Fruit fly (Drosophila melanogaster): ENCODE results near the gene PIP4K.

DNA sequence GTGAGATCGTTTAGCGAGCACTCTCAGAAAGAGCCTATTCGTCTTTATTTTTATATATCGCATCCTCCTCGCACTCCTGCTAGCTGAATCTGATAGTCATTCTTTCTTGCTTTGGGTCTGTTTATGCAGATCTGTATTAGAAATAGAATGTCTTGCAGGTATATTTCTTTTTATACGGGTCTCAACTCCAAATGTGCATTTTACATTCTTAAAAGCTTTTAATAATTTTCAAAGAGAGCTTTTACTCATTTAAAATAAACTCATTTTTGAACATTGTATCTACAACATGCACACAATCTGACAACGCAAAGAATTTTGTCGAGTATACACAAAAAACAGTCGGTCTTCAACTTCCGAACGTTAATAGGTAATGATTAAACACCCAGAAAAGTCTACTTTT is 11.2 kb downstream of the PIP4K start, which contains the start of gene CG33521:
- TF ChIP-seq psq (GFP tag; optimal IDR thresholded peaks at IDR 0.05) (no peak), Dif (GFP tag; optimal IDR thresholded peaks at IDR 0.05; ENCODE audit: partially characterized antibody) (no peak), GATAd (GFP tag; optimal IDR thresholded peaks at IDR 0.05) (no peak), fru (GFP tag; optimal IDR thresholded peaks at IDR 0.05) (no peak), dsf (GFP tag; optimal IDR thresholded peaks at IDR 0.05; ENCODE audit: borderline replicate concordance) (no peak)
